Fruit fly (Drosophila melanogaster) whole organism, wandering third instar larva: Measurements from ENCODE around the gene CG14720.
A peak's percentile ranks its signal among the peaks of the same experiment; 100 is the strongest.

ENCODE experiments used
- Abd-B ChIP-seq: fragments of >200 bp; optimal IDR thresholded peaks from 2 replicates; lab custom pipeline; 2017; ENCODE audit warnings: missing biosample characterization, missing genetic modification characterization
- CG32264 ChIP-seq: fragments of 200-800 bp; sonication (Bioruptor generic); optimal IDR thresholded peaks from 2 replicates; lab custom pipeline; 2016; ENCODE audit warnings: missing biosample characterization, missing genetic modification characterization
- CG9705 ChIP-seq: fragments of 200-800 bp; sonication (Bioruptor generic); optimal IDR thresholded peaks from 2 replicates; lab custom pipeline; 2018; ENCODE audit warnings: missing biosample characterization, mild to moderate bottlenecking, missing genetic modification characterization
- CrebA ChIP-seq: fragments of 200-800 bp; sonication (Bioruptor generic); optimal IDR thresholded peaks from 2 replicates; lab custom pipeline; 2016; ENCODE audit warnings: missing biosample characterization, mild to moderate bottlenecking, missing genetic modification characterization, borderline replicate concordance
- Dfd ChIP-seq: fragments of >200 bp; optimal IDR thresholded peaks from 2 replicates; lab custom pipeline; 2017; ENCODE audit warnings: missing biosample characterization, missing genetic modification characterization
- Dif ChIP-seq: fragments of 200-275, 200-300 bp; sonication (Bioruptor generic); optimal IDR thresholded peaks from 2 replicates; lab custom pipeline; 2018; ENCODE audit warnings: missing biosample characterization, missing genetic modification characterization; ENCODE audit not compliant: partially characterized antibody
- GATAd ChIP-seq: sonication (Bioruptor generic); optimal IDR thresholded peaks from 2 replicates; lab custom pipeline; 2016; ENCODE audit warnings: missing biosample characterization, missing genetic modification characterization
- HLH106 ChIP-seq: fragments of 200-800 bp; optimal IDR thresholded peaks from 3 replicates; lab custom pipeline; 2019; ENCODE audit warnings: missing biosample characterization, mild to moderate bottlenecking, missing genetic modification characterization, moderate library complexity
- Hnf4 ChIP-seq: fragments of 200-800 bp; sonication (Bioruptor generic); optimal IDR thresholded peaks from 2 replicates; lab custom pipeline; 2016; ENCODE audit warnings: missing biosample characterization, mild to moderate bottlenecking, missing genetic modification characterization
- Hr78 ChIP-seq: fragments of >200 bp; optimal IDR thresholded peaks from 2 replicates; lab custom pipeline; 2017; ENCODE audit warnings: missing biosample characterization, missing genetic modification characterization
- Hr83 ChIP-seq: fragments of 200-300 bp; sonication (Bioruptor generic); optimal IDR thresholded peaks from 2 replicates; lab custom pipeline; 2016; ENCODE audit warnings: missing biosample characterization, mild to moderate bottlenecking, missing genetic modification characterization, moderate library complexity; ENCODE audit not compliant: poor library complexity, severe bottlenecking
- Jra ChIP-seq: sonication (Bioruptor generic); optimal IDR thresholded peaks from 2 replicates; lab custom pipeline; 2016; ENCODE audit warnings: missing biosample characterization, missing genetic modification characterization
- Mio ChIP-seq: sonication (Bioruptor generic); optimal IDR thresholded peaks from 2 replicates; lab custom pipeline; 2016; ENCODE audit warnings: missing biosample characterization, missing genetic modification characterization
- Myc ChIP-seq: fragments of >200 bp; optimal IDR thresholded peaks from 2 replicates; lab custom pipeline; 2017
- N ChIP-seq: fragments of >200 bp; optimal IDR thresholded peaks from 2 replicates; lab custom pipeline; 2018; ENCODE audit warnings: missing biosample characterization, missing external identifiers, missing genetic modification characterization
- OdsH ChIP-seq: fragments of 200-800 bp; sonication (Bioruptor generic); optimal IDR thresholded peaks from 2 replicates; lab custom pipeline; 2016; ENCODE audit warnings: missing biosample characterization, mild to moderate bottlenecking, missing genetic modification characterization
- Rel ChIP-seq, 2 experiments: fragments of 200-800 bp; sonication (Bioruptor generic) in 1 of 2; optimal IDR thresholded peaks; 2 replicates in 1 of 2; 3 replicates in 1 of 2; lab custom pipeline; 2016 to 2019; ENCODE audit warnings: mild to moderate bottlenecking in 2 of 2, missing biosample characterization in 2 of 2, missing genetic modification characterization in 2 of 2, moderate library complexity in 1 of 2
- Sp1 ChIP-seq: fragments of 200-800 bp; sonication (Bioruptor generic); optimal IDR thresholded peaks from 3 replicates; lab custom pipeline; 2019; ENCODE audit warnings: missing biosample characterization, mild to moderate bottlenecking, missing genetic modification characterization, moderate library complexity
- Vsx2 ChIP-seq: fragments of 200-300, 225-300 bp; sonication (Bioruptor generic); optimal IDR thresholded peaks from 2 replicates; lab custom pipeline; 2018; ENCODE audit warnings: missing biosample characterization, missing genetic modification characterization; ENCODE audit not compliant: partially characterized antibody
- br ChIP-seq: fragments of 200-800 bp; sonication (Bioruptor generic); optimal IDR thresholded peaks from 2 replicates; lab custom pipeline; 2016; ENCODE audit warnings: missing biosample characterization, missing genetic modification characterization
- brk ChIP-seq: fragments of 200-800 bp; sonication (Bioruptor generic); optimal IDR thresholded peaks from 2 replicates; lab custom pipeline; 2016; ENCODE audit warnings: missing biosample characterization, mild to moderate bottlenecking, missing genetic modification characterization
- dl ChIP-seq, 2 experiments: fragments of 175-275, 200-275 bp in 1 of 2; fragments of 200-275 bp in 1 of 2; sonication (Bioruptor generic); optimal IDR thresholded peaks; lab custom pipeline; 2018; ENCODE audit warnings: mild to moderate bottlenecking in 2 of 2, missing biosample characterization in 2 of 2, missing genetic modification characterization in 2 of 2, moderate library complexity in 2 of 2; ENCODE audit not compliant: partially characterized antibody in 2 of 2, insufficient read depth in 1 of 2
- dmrt93B ChIP-seq: fragments of 200-800 bp; sonication (Bioruptor generic); optimal IDR thresholded peaks from 2 replicates; lab custom pipeline; 2018; ENCODE audit warnings: missing biosample characterization, mild to moderate bottlenecking, missing genetic modification characterization
- dsf ChIP-seq: sonication (Bioruptor generic); optimal IDR thresholded peaks from 2 replicates; lab custom pipeline; 2016; ENCODE audit warnings: missing biosample characterization, missing genetic modification characterization, borderline replicate concordance
- ey ChIP-seq: fragments of 200-800 bp; sonication (Bioruptor generic); optimal IDR thresholded peaks from 2 replicates; lab custom pipeline; 2016; ENCODE audit warnings: missing biosample characterization, missing genetic modification characterization
- foxo ChIP-seq, 2 experiments: fragments of 200-800 bp; sonication (Bioruptor generic); optimal IDR thresholded peaks; 2 replicates in 1 of 2; 3 replicates in 1 of 2; lab custom pipeline; 2016 to 2017; ENCODE audit warnings: missing biosample characterization in 2 of 2, missing genetic modification characterization in 2 of 2
- fru ChIP-seq: fragments of 200-800 bp; sonication (Bioruptor generic); optimal IDR thresholded peaks from 3 replicates; lab custom pipeline; 2016; ENCODE audit warnings: missing biosample characterization, mild to moderate bottlenecking, missing genetic modification characterization
- h ChIP-seq: fragments of 200-800 bp; sonication (Bioruptor generic); optimal IDR thresholded peaks from 3 replicates; lab custom pipeline; 2016; ENCODE audit warnings: missing biosample characterization, mild to moderate bottlenecking, missing genetic modification characterization
- jim ChIP-seq: fragments of 175-275, 200-325 bp; sonication (Bioruptor generic); optimal IDR thresholded peaks from 2 replicates; lab custom pipeline; 2016; ENCODE audit warnings: missing biosample characterization, mild to moderate bottlenecking, missing genetic modification characterization
- lola ChIP-seq: fragments of >200 bp; optimal IDR thresholded peaks from 2 replicates; lab custom pipeline; 2017; ENCODE audit warnings: missing biosample characterization, missing genetic modification characterization
- pan ChIP-seq: fragments of >200 bp; optimal IDR thresholded peaks from 2 replicates; lab custom pipeline; 2017
- psq ChIP-seq: fragments of 200-800 bp; sonication (Bioruptor generic); optimal IDR thresholded peaks from 3 replicates; lab custom pipeline; 2017; ENCODE audit warnings: missing biosample characterization, mild to moderate bottlenecking, missing genetic modification characterization, moderate library complexity
- rgr ChIP-seq: fragments of 200-800 bp; sonication (Bioruptor generic); optimal IDR thresholded peaks from 3 replicates; lab custom pipeline; 2016; ENCODE audit warnings: missing biosample characterization, mild to moderate bottlenecking, missing genetic modification characterization
- sage ChIP-seq: fragments of 200-800 bp; sonication (Bioruptor generic); optimal IDR thresholded peaks from 2 replicates; lab custom pipeline; 2016; ENCODE audit warnings: missing biosample characterization, mild to moderate bottlenecking, missing genetic modification characterization
- sv ChIP-seq: fragments of 200-800 bp; sonication (Bioruptor generic); optimal IDR thresholded peaks from 3 replicates; lab custom pipeline; 2016; ENCODE audit warnings: missing biosample characterization, missing genetic modification characterization
- tai ChIP-seq: sonication (Bioruptor generic); optimal IDR thresholded peaks from 2 replicates; lab custom pipeline; 2016; ENCODE audit warnings: missing biosample characterization, missing genetic modification characterization
- usp ChIP-seq: fragments of >200 bp; optimal IDR thresholded peaks from 2 replicates; lab custom pipeline; 2017; ENCODE audit warnings: missing biosample characterization, missing genetic modification characterization
- woc ChIP-seq: sonication (Bioruptor generic); optimal IDR thresholded peaks from 2 replicates; lab custom pipeline; 2016; ENCODE audit warnings: missing biosample characterization, mild to moderate bottlenecking, missing genetic modification characterization

Gene CG14720

DNA sequence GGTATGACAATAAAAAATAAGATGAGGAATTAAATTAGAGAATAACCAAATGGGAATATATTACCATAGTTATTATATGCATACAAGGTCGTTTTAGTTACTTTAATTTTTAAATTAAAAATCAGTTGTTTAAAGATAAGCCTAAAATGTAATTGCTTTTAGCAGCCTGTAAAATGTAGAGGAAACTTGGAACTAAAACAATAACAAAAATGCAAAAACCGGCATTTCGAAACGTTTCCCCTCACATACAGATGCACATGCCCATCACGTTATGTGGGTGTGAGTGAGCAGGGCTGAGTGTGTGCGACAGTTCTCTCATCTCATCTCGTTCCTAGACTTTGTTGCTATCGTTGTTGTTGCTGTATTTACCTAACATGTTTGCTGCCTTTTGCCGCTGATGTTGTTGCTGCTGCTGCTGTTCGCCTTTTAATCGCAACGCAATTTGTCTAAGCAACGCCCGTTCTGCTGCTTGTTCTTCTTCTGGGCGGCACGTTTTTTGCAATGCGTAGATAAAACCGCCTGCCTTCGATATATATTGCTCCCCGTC is 47.8 kb downstream of the CG14720 start:
- TF ChIP-seq brk (GFP tag; lab: Kevin White, UChicago) (peak; percentile 31), Mio (GFP tag; lab: Kevin White, UChicago) (no peak), GATAd (GFP tag; lab: Kevin White, UChicago) (no peak), sage (GFP tag; lab: Kevin White, UChicago) (no peak), Rel (GFP tag; optimal IDR thresholded peaks at IDR 0.05; lab: Kevin White, UChicago) (no peak), Rel (tag; optimal IDR thresholded peaks at IDR 0.05; lab: Kevin White, UChicago) (no peak), jim (GFP tag; lab: Kevin White, UChicago) (no peak), psq (no peak), HLH106 (tag; lab: Kevin White, UChicago) (no peak), CrebA (no peak), Dif (GFP tag; lab: Kevin White, UChicago) (peak; percentile 7), Dfd (GFP tag; lab: Kevin White, UChicago) (no peak)

DNA sequence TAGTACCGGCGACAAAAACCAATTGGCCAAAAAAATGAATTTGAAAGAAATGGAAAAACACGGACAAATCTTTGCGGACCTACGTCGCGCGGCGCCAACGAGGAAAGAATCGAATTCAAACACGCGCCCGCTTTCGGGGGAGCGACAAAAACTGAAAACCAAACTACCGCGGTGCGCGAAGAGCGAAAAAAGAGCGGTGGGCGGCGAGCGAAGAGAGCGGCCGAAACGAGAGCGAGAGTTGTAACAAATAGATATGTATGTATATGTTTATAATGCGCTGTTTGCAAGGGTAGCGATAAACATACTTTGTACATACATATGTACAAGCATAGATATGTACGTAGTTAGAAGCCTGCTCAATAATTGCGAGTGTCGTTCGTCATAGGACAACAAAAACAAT is 48.5 kb downstream of the CG14720 start:
- TF ChIP-seq dmrt93B (GFP tag; lab: Kevin White, UChicago) (no peak), ey (no peak), Dif (GFP tag; lab: Kevin White, UChicago) (peak; percentile 88), dl (GFP tag; optimal IDR thresholded peaks at IDR 0.05; lab: Kevin White, UChicago; ENCODE audit: insufficient read depth in 1 of 2, partially characterized antibody in 2 of 2) (peak; percentile 55 to 81), fru (GFP tag; lab: Kevin White, UChicago) (no peak)

DNA sequence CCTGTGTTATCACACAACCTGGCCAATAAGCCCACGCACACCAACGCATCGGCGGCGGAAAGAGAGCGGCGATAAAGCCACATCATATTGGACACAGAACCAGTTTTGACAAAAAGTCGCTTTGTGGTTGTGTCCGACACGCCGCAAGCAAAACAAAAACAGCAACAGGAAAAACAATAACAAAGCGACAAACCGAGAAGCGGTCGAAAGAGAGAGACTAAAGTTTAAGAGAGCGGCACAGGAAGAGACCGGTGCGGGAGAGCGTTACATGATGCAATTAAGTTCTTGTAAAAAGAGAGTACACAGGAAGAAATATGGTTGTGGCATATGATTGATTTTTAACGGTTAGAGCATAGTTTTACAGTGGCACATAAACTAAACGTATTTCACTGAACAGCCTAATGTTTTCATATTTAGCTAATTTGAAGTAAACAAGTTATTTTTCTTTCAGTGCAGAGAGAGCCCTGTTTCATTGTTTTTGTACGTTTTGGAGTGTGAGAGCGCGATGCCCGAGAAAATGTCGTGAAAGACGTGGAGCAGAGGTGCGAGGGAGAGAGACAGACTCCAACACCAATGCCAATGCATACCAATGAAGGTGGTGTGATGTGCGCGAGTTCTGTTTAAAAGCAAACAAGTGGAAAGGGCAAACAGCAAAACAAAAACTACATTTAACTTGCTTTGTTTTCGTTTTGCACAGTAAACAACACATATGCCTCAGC is 49.4 kb downstream of the CG14720 start:
- TF ChIP-seq usp (GFP tag; lab: Kevin White, UChicago) (no peak), tai (GFP tag; lab: Kevin White, UChicago) (peak; percentile 99), Hr83 (GFP tag; lab: Kevin White, UChicago) (peak; percentile 99), Abd-B (no peak), dl (GFP tag; optimal IDR thresholded peaks at IDR 0.05; lab: Kevin White, UChicago; ENCODE audit: insufficient read depth in 1 of 2, partially characterized antibody in 2 of 2) (peak; percentile 53 to 82), br (GFP tag; lab: Kevin White, UChicago) (peak; percentile 100), N (GFP tag; lab: Kevin White, UChicago) (no peak), HLH106 (tag; lab: Kevin White, UChicago) (peak; percentile 100), CrebA (peak; percentile 98), brk (GFP tag; lab: Kevin White, UChicago) (peak; percentile 99), dsf (peak; percentile 99), woc (GFP tag; lab: Kevin White, UChicago) (peak; percentile 100), Rel (GFP tag; optimal IDR thresholded peaks at IDR 0.05; lab: Kevin White, UChicago) (peak; percentile 99), Rel (tag; optimal IDR thresholded peaks at IDR 0.05; lab: Kevin White, UChicago) (peak; percentile 96), lola (GFP tag; lab: Kevin White, UChicago) (no peak), fru (GFP tag; lab: Kevin White, UChicago) (peak; percentile 100), sv (GFP tag; lab: Kevin White, UChicago) (peak; percentile 100), dmrt93B (GFP tag; lab: Kevin White, UChicago) (peak; percentile 99), ey (peak; percentile 100), Jra (GFP tag; lab: Kevin White, UChicago) (peak; percentile 99), OdsH (GFP tag; lab: Kevin White, UChicago) (peak; percentile 100), Vsx2 (GFP tag; lab: Kevin White, UChicago) (peak; percentile 28), foxo (GFP tag; optimal IDR thresholded peaks at IDR 0.05; lab: Kevin White, UChicago) (peak; percentile 99 to 100), psq (peak; percentile 100), Myc (no peak), Dfd (GFP tag; lab: Kevin White, UChicago) (peak; percentile 97), pan (lab: Kevin White, UChicago) (no peak), Hnf4 (GFP tag; lab: Kevin White, UChicago) (peak; percentile 100), Sp1 (GFP tag; lab: Kevin White, UChicago) (peak; percentile 100), sage (GFP tag; lab: Kevin White, UChicago) (peak; percentile 99), h (peak; percentile 100), rgr (GFP tag; lab: Kevin White, UChicago) (peak; percentile 100), GATAd (GFP tag; lab: Kevin White, UChicago) (peak; percentile 99), jim (GFP tag; lab: Kevin White, UChicago) (peak; percentile 79), CG9705 (peak; percentile 100), Mio (GFP tag; lab: Kevin White, UChicago) (peak; percentile 97), Dif (GFP tag; lab: Kevin White, UChicago) (peak; percentile 30), CG32264 (GFP tag; lab: Kevin White, UChicago) (peak; percentile 100), Hr78 (GFP tag; lab: Kevin White, UChicago) (peak; percentile 20)
